Worm (Caenorhabditis elegans): ENCODE results near the gene Y15E3A.3.

DNA sequence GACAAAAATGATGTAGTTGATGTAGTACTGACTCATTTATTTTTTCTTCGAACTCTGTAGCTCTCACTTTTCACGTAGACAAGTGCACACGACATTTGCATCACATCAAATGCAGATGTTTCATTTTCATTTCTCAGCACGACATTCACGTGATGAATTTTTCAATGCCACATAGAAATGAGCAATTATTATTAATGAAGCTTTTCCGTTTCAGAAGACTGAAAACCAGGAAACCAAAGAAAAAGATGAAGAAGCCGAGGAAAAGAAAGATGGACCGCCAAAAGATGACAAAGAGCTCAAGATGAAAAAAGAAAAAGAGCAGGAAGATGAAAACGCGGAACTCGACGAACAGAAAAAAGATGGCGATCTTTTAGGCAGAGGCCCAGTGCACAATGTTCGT lies 30.0 kb upstream of the Y15E3A.3 start:
- TF ChIP-seq elt-3 (tag; optimal IDR thresholded peaks at IDR 0.05) = no peak
- no peak for TF ChIP-seq sptf-1 (tag; optimal IDR thresholded peaks at IDR 0.05)
- no peak for TF ChIP-seq snpc-4 (tag; optimal IDR thresholded peaks at IDR 0.05)
- no peak for TF ChIP-seq ztf-11 (tag; optimal IDR thresholded peaks at IDR 0.05)

Data from whole organism, mixed stage, embryonic.